Fruit fly (Drosophila melanogaster): ENCODE data around the gene CG43220.

Gene CG43220

dm6 chr2L:17472582-17473524 lies 13.5 kb upstream of the CG43220 start, which contains the start of gene BicD (continued):
- TF ChIP-seq achi (GFP tag; optimal IDR thresholded peaks at IDR 0.05) (no peak), Sox14 (GFP tag; optimal IDR thresholded peaks at IDR 0.05) (no peak)

DNA sequence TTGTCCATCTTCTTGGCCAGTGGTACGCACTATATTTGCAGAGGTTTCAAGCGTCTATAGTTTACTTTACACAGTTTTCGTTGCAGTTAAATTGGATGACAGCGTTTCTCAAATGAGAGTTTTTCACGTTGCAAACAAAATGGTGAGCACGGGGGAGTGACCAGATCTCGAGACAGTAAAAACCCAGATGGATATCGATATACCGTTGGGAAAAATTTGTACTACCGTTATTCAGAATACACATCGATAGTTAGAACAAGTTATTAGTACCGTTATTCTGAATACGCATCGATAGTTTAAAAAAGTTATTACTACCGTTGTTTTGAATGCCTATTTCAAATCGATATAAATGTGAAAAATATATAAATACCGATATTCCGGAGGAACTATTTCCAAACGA lies 8.7 kb upstream of the CG43220 start, which contains the start of gene cass:
cass (minus strand) TSS at position 179 of the 400 bp plus-strand sequence.
- TF ChIP-seq dsx (GFP tag; optimal IDR thresholded peaks at IDR 0.05; ENCODE audit: poor library complexity, severe bottlenecking) (peak; percentile 10), CG6792 (GFP tag; optimal IDR thresholded peaks at IDR 0.05) (no peak), Hr4 (GFP tag; optimal IDR thresholded peaks at IDR 0.05) (no peak), CG10631 (GFP tag; optimal IDR thresholded peaks at IDR 0.05) (no peak), CG10669 (GFP tag; optimal IDR thresholded peaks at IDR 0.05) (no peak), fd85E (GFP tag; optimal IDR thresholded peaks at IDR 0.05) (no peak), CG31627 (GFP tag; optimal IDR thresholded peaks at IDR 0.05) (no peak), Ets96B (tag; optimal IDR thresholded peaks at IDR 0.05) (no peak), ss (GFP tag; optimal IDR thresholded peaks at IDR 0.05) (no peak), pdm3 (GFP tag; optimal IDR thresholded peaks at IDR 0.05) (no peak), CG15336 (GFP tag; IDR thresholded peaks at IDR 0.05) (no peak), CG16779 (tag; optimal IDR thresholded peaks at IDR 0.05) (no peak), vri (GFP tag; optimal IDR thresholded peaks at IDR 0.05) (no peak), topi (GFP tag; optimal IDR thresholded peaks at IDR 0.05) (no peak), Lpt (GFP tag; optimal IDR thresholded peaks at IDR 0.05) (no peak), lz (GFP tag; optimal IDR thresholded peaks at IDR 0.05) (no peak), Eip78C (GFP tag) (peak; percentile 74), Ets21C (GFP tag; optimal IDR thresholded peaks at IDR 0.05) (no peak), CG6163 (GFP tag; IDR thresholded peaks at IDR 0.05) (no peak), OdsH (GFP tag; optimal IDR thresholded peaks at IDR 0.05) (no peak), cyc (GFP tag; optimal IDR thresholded peaks at IDR 0.05) (no peak), esn (GFP tag; optimal IDR thresholded peaks at IDR 0.05) (peak; percentile 36), acj6 (GFP tag; optimal IDR thresholded peaks at IDR 0.05) (no peak), spab (GFP tag; optimal IDR thresholded peaks at IDR 0.05) (no peak), fd59A (GFP tag; optimal IDR thresholded peaks at IDR 0.05) (no peak), CG8632 (GFP tag; optimal IDR thresholded peaks at IDR 0.05) (no peak), Blimp-1 (GFP tag; optimal IDR thresholded peaks at IDR 0.05) (no peak), CG8119 (GFP tag; IDR thresholded peaks at IDR 0.05) (no peak), Gug (GFP tag; IDR thresholded peaks at IDR 0.05) (no peak), CG6854 (GFP tag; optimal IDR thresholded peaks at IDR 0.05) (no peak), svp (GFP tag) (peak; percentile 19), eg (GFP tag; IDR thresholded peaks at IDR 0.05) (no peak), Sox15 (GFP tag; optimal IDR thresholded peaks at IDR 0.05) (no peak), Met (GFP tag; optimal IDR thresholded peaks at IDR 0.05) (no peak), dac (GFP tag; optimal IDR thresholded peaks at IDR 0.05) (no peak), Eip75B (GFP tag; optimal IDR thresholded peaks at IDR 0.05) (no peak), CG3032 (tag; optimal IDR thresholded peaks at IDR 0.05) (no peak), Hr39 (GFP tag; optimal IDR thresholded peaks at IDR 0.05) (no peak), Sox14 (GFP tag; optimal IDR thresholded peaks at IDR 0.05) (peak; percentile 2), CG11902 (GFP tag; optimal IDR thresholded peaks at IDR 0.05) (no peak), CG4318 (GFP tag; optimal IDR thresholded peaks at IDR 0.05) (no peak), CG7368 (GFP tag; optimal IDR thresholded peaks at IDR 0.05) (no peak)

Data from whole organism, prepupa.